Fruit fly (Drosophila melanogaster): ENCODE measurements around the gene CG33290.
A peak's percentile ranks its signal among the peaks of the same experiment; 100 is the strongest.

CG33290 gene

dm6 chr3L:21523059-21523836 is 18.9 kb upstream of the CG33290 start, which contains the start of gene CG7611 (continued):
- TF ChIP-seq CG10543 (GFP tag; optimal IDR thresholded peaks at IDR 0.05), result no peak
- no peak for TF ChIP-seq inv (GFP tag; IDR thresholded peaks at IDR 0.05; ENCODE audit: partially characterized antibody)
- TF ChIP-seq CG3407 (GFP tag; optimal IDR thresholded peaks at IDR 0.05), result no peak
- TF ChIP-seq Jarid2 (GFP tag; optimal IDR thresholded peaks at IDR 0.05), result no peak
- TF ChIP-seq ro (GFP tag; IDR thresholded peaks at IDR 0.05), result no peak
- TF ChIP-seq BtbVII (GFP tag; optimal IDR thresholded peaks at IDR 0.05), result no peak
- TF ChIP-seq repo (GFP tag; optimal IDR thresholded peaks at IDR 0.05), result no peak
- TF ChIP-seq NfI (GFP tag; optimal IDR thresholded peaks at IDR 0.05), result no peak
- no peak for TF ChIP-seq CG7963 (GFP tag; IDR thresholded peaks at IDR 0.05; ENCODE audit: partially characterized antibody)
- TF ChIP-seq wdn (GFP tag; IDR thresholded peaks at IDR 0.05), result no peak
- TF ChIP-seq Mad (GFP tag; optimal IDR thresholded peaks at IDR 0.05), result no peak
- TF ChIP-seq nom (GFP tag; optimal IDR thresholded peaks at IDR 0.05), result peak; percentile 12
- TF ChIP-seq HmgZ (tag; optimal IDR thresholded peaks at IDR 0.05), result no peak
- no peak for TF ChIP-seq CG3065 (GFP tag; optimal IDR thresholded peaks at IDR 0.05)
- TF ChIP-seq ci (GFP tag; IDR thresholded peaks at IDR 0.05), result no peak
- TF ChIP-seq CG15601 (tag; optimal IDR thresholded peaks at IDR 0.05), result peak; percentile 1
- TF ChIP-seq dan (GFP tag; IDR thresholded peaks at IDR 0.05), result no peak
- no peak for TF ChIP-seq Aef1 (GFP tag; IDR thresholded peaks at IDR 0.05)
- TF ChIP-seq ato (GFP tag; IDR thresholded peaks at IDR 0.05; ENCODE audit: partially characterized antibody), result no peak
- peak; percentile 27; the same call in 1 of the 2 replicates for TF ChIP-seq CG13287 (GFP tag; IDR thresholded peaks at IDR 0.05; ENCODE audit: partially characterized antibody)
- TF ChIP-seq insv (GFP tag; optimal IDR thresholded peaks at IDR 0.05), result peak in 1 of 2 experiments; percentile 6
- peak; percentile 15 for TF ChIP-seq phol (tag; optimal IDR thresholded peaks at IDR 0.05)
- TF ChIP-seq ab (GFP tag; optimal IDR thresholded peaks at IDR 0.05), result no peak
- peak; percentile 70 for TF ChIP-seq YL-1 (GFP tag; optimal IDR thresholded peaks at IDR 0.05)
- no peak for TF ChIP-seq CG7556 (GFP tag; optimal IDR thresholded peaks at IDR 0.05)
- 0 out of 4 replicates have a peak, but pooled peaks have one; percentile 44 for TF ChIP-seq Dll (GFP tag; IDR thresholded peaks at IDR 0.05; ENCODE audit: partially characterized antibody)
- no peak for TF ChIP-seq CG9727 (GFP tag; optimal IDR thresholded peaks at IDR 0.05)
- TF ChIP-seq CG18262 (tag; optimal IDR thresholded peaks at IDR 0.05), result no peak
- TF ChIP-seq otp (GFP tag; IDR thresholded peaks at IDR 0.05), result no peak
- TF ChIP-seq CG3163 (GFP tag; optimal IDR thresholded peaks at IDR 0.05), result no peak
- no peak for TF ChIP-seq Hmx (GFP tag; optimal IDR thresholded peaks at IDR 0.05)
- no peak for TF ChIP-seq croc (GFP tag; conservative IDR thresholded peaks at IDR 0.05)
- TF ChIP-seq CG42726 (GFP tag; IDR thresholded peaks at IDR 0.05; ENCODE audit: partially characterized antibody), result no peak
- TF ChIP-seq Hsf (GFP tag; optimal IDR thresholded peaks at IDR 0.05), result no peak
- TF ChIP-seq grn (GFP tag; optimal IDR thresholded peaks at IDR 0.05), result no peak

DNA sequence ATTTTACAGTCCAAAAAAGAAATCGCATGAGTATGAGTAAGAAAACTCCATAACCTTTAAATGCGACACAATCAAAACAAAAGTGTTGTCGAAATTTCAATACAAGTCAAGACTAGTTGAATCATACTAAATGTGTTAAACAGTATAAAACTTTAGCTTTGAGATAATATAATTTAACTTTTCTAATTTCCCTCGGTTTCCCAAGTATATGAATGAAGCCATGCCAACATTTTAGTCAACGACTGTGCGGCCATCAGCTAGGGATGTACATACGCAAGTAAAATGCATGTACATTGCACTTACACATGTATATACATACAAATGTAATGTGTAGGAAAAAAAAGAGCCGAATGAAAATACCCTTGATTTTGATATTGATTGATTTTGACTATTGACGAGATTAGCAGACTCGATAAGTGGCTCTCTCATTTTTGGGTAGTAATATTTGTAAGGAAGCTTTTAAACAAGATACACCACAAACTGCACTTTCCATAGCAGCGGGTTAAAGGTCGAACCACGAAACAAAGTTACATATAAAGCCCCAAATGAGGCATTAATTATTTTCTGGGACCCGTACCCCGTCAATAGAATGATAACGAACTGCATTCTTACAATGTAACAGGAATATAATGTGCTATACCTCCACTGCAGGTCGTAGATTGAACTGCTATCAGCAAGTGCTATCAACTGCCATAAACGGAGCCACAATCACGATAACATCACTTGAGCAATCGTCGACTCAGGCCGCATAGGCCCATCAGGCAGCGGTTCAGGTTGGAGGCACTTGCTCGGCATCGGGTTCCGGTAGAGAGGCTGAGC is 17.9 kb upstream of the CG33290 start:
- TF ChIP-seq Drgx (GFP tag; IDR thresholded peaks at IDR 0.05) (peak; percentile 56), cg (GFP tag; optimal IDR thresholded peaks at IDR 0.05) (peak; percentile 34), sens (GFP tag) (peak; percentile 77), ATbp (GFP tag; optimal IDR thresholded peaks at IDR 0.05) (no peak), trh (GFP tag; optimal IDR thresholded peaks at IDR 0.05) (no peak), disco-r (GFP tag; optimal IDR thresholded peaks at IDR 0.05) (no peak), Poxn (GFP tag; IDR thresholded peaks at IDR 0.05) (no peak), hbn (GFP tag; IDR thresholded peaks at IDR 0.05; ENCODE audit: partially characterized antibody) (no peak), CoRest (tag; optimal IDR thresholded peaks at IDR 0.05) (no peak), D19A (tag; optimal IDR thresholded peaks at IDR 0.05) (peak; percentile 76), CG4424 (GFP tag; optimal IDR thresholded peaks at IDR 0.05) (peak; percentile 16), CG1647 (GFP tag; optimal IDR thresholded peaks at IDR 0.05) (no peak), CG7357 (GFP tag; IDR thresholded peaks at IDR 0.05) (no peak), CG15073 (GFP tag; optimal IDR thresholded peaks at IDR 0.05) (peak; percentile 96), vvl (GFP tag; IDR thresholded peaks at IDR 0.05) (no peak)

Measured in whole organism, embryonic.